Fruit fly (Drosophila melanogaster) whole organism, embryonic: ENCODE results near the gene ppk7.

Experiments
- Ada2b ChIP-seq: fragments of 200-800 bp; sonication (Bioruptor generic); IDR thresholded peaks from 2 replicates; pipeline ENCODE4 v1.3.6; 2022; ENCODE audit warnings: missing biosample characterization, missing genetic modification characterization
- B-H1 ChIP-seq: fragments of 200-800 bp; sonication (Bioruptor generic); IDR thresholded peaks from 3 replicates; pipeline ENCODE4 v1.3.6; 2022; ENCODE audit warnings: missing biosample characterization, missing genetic modification characterization
- CG10209 ChIP-seq: fragments of 200-800 bp; sonication (Bioruptor generic); optimal IDR thresholded peaks from 3 replicates; lab custom pipeline; 2017; ENCODE audit warnings: missing biosample characterization, mild to moderate bottlenecking, missing genetic modification characterization, missing genetic modification reagents
- CG1024 ChIP-seq: fragments of 200-800 bp; sonication (Bioruptor generic); IDR thresholded peaks from 2 replicates; pipeline ENCODE4 v1.3.6; 2022; ENCODE audit warnings: missing biosample characterization, missing genetic modification characterization
- CG11085 ChIP-seq: fragments of 200-800 bp; sonication (Bioruptor generic); IDR thresholded peaks from 2 replicates; pipeline ENCODE4 v1.3.6; 2022; ENCODE audit warnings: missing biosample characterization, missing genetic modification characterization
- CG11093 ChIP-seq: fragments of 200-800 bp; sonication (Bioruptor generic); IDR thresholded peaks from 3 replicates; pipeline ENCODE4 v1.3.6; 2022; ENCODE audit warnings: missing biosample characterization, missing genetic modification characterization
- CG11398 ChIP-seq: fragments of 200-800 bp; sonication (Bioruptor generic); optimal IDR thresholded peaks from 2 replicates; lab custom pipeline; 2016; ENCODE audit warnings: missing biosample characterization, missing genetic modification characterization
- CG14965 ChIP-seq: fragments of 200-800 bp; sonication (Bioruptor generic); optimal IDR thresholded peaks from 2 replicates; lab custom pipeline; 2016; ENCODE audit warnings: missing biosample characterization, missing genetic modification characterization, borderline replicate concordance
- CG31365 ChIP-seq: fragments of 200-800 bp; sonication (Bioruptor generic); optimal IDR thresholded peaks from 2 replicates; lab custom pipeline; 2018; ENCODE audit warnings: missing biosample characterization, mild to moderate bottlenecking, missing genetic modification characterization
- CG3281 ChIP-seq: fragments of 200-800 bp; sonication (Bioruptor generic); optimal IDR thresholded peaks from 3 replicates; lab custom pipeline; 2017; ENCODE audit warnings: missing biosample characterization, mild to moderate bottlenecking, missing genetic modification characterization
- CG3847 ChIP-seq: fragments of 200-800 bp; sonication (Bioruptor generic); IDR thresholded peaks from 2 replicates; pipeline ENCODE4 v1.3.6; 2022; ENCODE audit warnings: missing biosample characterization, missing genetic modification characterization
- CG4328 ChIP-seq: fragments of 200-800 bp; sonication (Bioruptor generic); optimal IDR thresholded peaks from 3 replicates; lab custom pipeline; 2017; ENCODE audit warnings: missing biosample characterization, missing genetic modification reagents, missing genetic modification characterization
- CG43689 ChIP-seq: fragments of 200-800 bp; sonication (Bioruptor generic); IDR thresholded peaks from 2 replicates; pipeline ENCODE4 v1.3.6; 2022; ENCODE audit warnings: missing biosample characterization, missing genetic modification characterization
- CG6175 ChIP-seq: fragments of 200-800 bp; sonication (Bioruptor generic); IDR thresholded peaks from 3 replicates; pipeline ENCODE4 v1.3.6; 2022; ENCODE audit warnings: missing biosample characterization, missing genetic modification characterization
- CG6689 ChIP-seq: fragments of 200-800 bp; sonication (Bioruptor generic); IDR thresholded peaks from 2 replicates; pipeline ENCODE4 v1.3.6; 2022; ENCODE audit warnings: missing biosample characterization, missing genetic modification characterization
- CG8089 ChIP-seq: fragments of 200-800 bp; sonication (Bioruptor generic); optimal IDR thresholded peaks from 3 replicates; lab custom pipeline; 2016; ENCODE audit warnings: missing biosample characterization, missing genetic modification characterization
- Dad ChIP-seq: fragments of 200-800 bp; sonication (Bioruptor generic); optimal IDR thresholded peaks from 3 replicates; lab custom pipeline; 2016; ENCODE audit warnings: missing biosample characterization, missing genetic modification characterization
- Doc2 ChIP-seq: fragments of 200-800 bp; sonication (Bioruptor generic); IDR thresholded peaks from 2 replicates; pipeline ENCODE4 v1.3.6; 2022; ENCODE audit warnings: missing biosample characterization, missing genetic modification characterization
- E2f2 ChIP-seq: fragments of 200-800 bp; sonication (Bioruptor generic); IDR thresholded peaks from 2 replicates; pipeline ENCODE4 v1.3.6; 2022; ENCODE audit warnings: missing biosample characterization, missing genetic modification characterization
- Ets65A ChIP-seq: fragments of 200-800 bp; sonication (Bioruptor generic); peaks from one replicate; lab custom pipeline; 2016; ENCODE audit warnings: missing biosample characterization, missing genetic modification characterization
- GATAe ChIP-seq: fragments of 200-800 bp; sonication (Bioruptor generic); conservative IDR thresholded peaks from 2 replicates; pipeline ENCODE4 v1.3.6; 2022; ENCODE audit warnings: missing biosample characterization, missing genetic modification characterization
- Gsc ChIP-seq: fragments of 200-800 bp; sonication (Bioruptor generic); IDR thresholded peaks from 2 replicates; pipeline ENCODE4 v1.3.6; 2022; ENCODE audit warnings: missing biosample characterization, missing genetic modification characterization
- MESR4 ChIP-seq: fragments of 200-800 bp; sonication (Bioruptor generic); optimal IDR thresholded peaks from 2 replicates; lab custom pipeline; 2018; ENCODE audit warnings: missing biosample characterization, mild to moderate bottlenecking, missing genetic modification characterization, moderate library complexity
- Meics ChIP-seq: fragments of 200-800 bp; sonication (Bioruptor generic); optimal IDR thresholded peaks from 2 replicates; lab custom pipeline; 2017; ENCODE audit warnings: missing biosample characterization, mild to moderate bottlenecking, missing genetic modification characterization
- Nf-YC ChIP-seq: fragments of 200-800 bp; optimal IDR thresholded peaks from 3 replicates; lab custom pipeline; 2019; ENCODE audit warnings: missing biosample characterization, mild to moderate bottlenecking, missing genetic modification characterization, moderate library complexity
- Sin3A ChIP-seq: fragments of >200 bp; optimal IDR thresholded peaks from 2 replicates; lab custom pipeline; 2018
- Trl ChIP-seq, 3 experiments: fragments of >200 bp in 2 of 3; fragments of 200-800 bp in 1 of 3; sonication (Bioruptor generic) in 1 of 3; optimal IDR thresholded peaks; 2 replicates in 1 of 3; 3 replicates in 2 of 3; lab custom pipeline; 2016 to 2017; ENCODE audit warnings: missing biosample characterization in 1 of 3, missing genetic modification characterization in 1 of 3
- Vsx1 ChIP-seq: fragments of 200-800 bp; sonication (Bioruptor generic); optimal IDR thresholded peaks from 2 replicates; lab custom pipeline; 2017; ENCODE audit warnings: missing biosample characterization, mild to moderate bottlenecking, missing genetic modification characterization, missing genetic modification reagents
- Xrp1 ChIP-seq: fragments of 200-800 bp; sonication (Bioruptor generic); IDR thresholded peaks from 2 replicates; pipeline ENCODE4 v1.3.6; 2022; ENCODE audit warnings: missing biosample characterization, missing genetic modification characterization
- al ChIP-seq: fragments of 200-800 bp; sonication (Bioruptor generic); IDR thresholded peaks from 2 replicates; pipeline ENCODE4 v1.3.6; 2022; ENCODE audit warnings: missing biosample characterization, missing genetic modification characterization
- ato ChIP-seq: fragments of 200-800 bp; sonication (Bioruptor generic); IDR thresholded peaks from 2 replicates; pipeline ENCODE4 v1.3.6; 2022; ENCODE audit warnings: missing biosample characterization, missing genetic modification characterization; ENCODE audit not compliant: partially characterized antibody
- az2 ChIP-seq: fragments of 200-800 bp; sonication (Bioruptor generic); optimal IDR thresholded peaks from 3 replicates; lab custom pipeline; 2016; ENCODE audit warnings: missing biosample characterization, missing genetic modification characterization
- cato ChIP-seq: fragments of 200-800 bp; sonication (Bioruptor generic); optimal IDR thresholded peaks from 2 replicates; lab custom pipeline; 2016; ENCODE audit warnings: missing biosample characterization, missing genetic modification characterization, borderline replicate concordance
- exex ChIP-seq: fragments of 200-800 bp; sonication (Bioruptor generic); optimal IDR thresholded peaks from 4 replicates; lab custom pipeline; 2018; ENCODE audit warnings: missing biosample characterization, mild to moderate bottlenecking, missing genetic modification characterization, moderate library complexity
- fd3F ChIP-seq: fragments of 200-800 bp; sonication (Bioruptor generic); optimal IDR thresholded peaks from 2 replicates; lab custom pipeline; 2018; ENCODE audit warnings: missing biosample characterization, mild to moderate bottlenecking, missing genetic modification characterization, moderate library complexity
- gem ChIP-seq: fragments of 200-800 bp; sonication (Bioruptor generic); optimal IDR thresholded peaks from 2 replicates; lab custom pipeline; 2019; ENCODE audit warnings: missing biosample characterization, mild to moderate bottlenecking, missing genetic modification characterization, moderate library complexity
- gt ChIP-seq: fragments of 200-800 bp; sonication (Bioruptor generic); IDR thresholded peaks from 2 replicates; pipeline ENCODE4 v1.3.6; 2022; ENCODE audit warnings: missing biosample characterization, missing genetic modification characterization
- ham ChIP-seq: fragments of 200-800 bp; sonication (Bioruptor generic); IDR thresholded peaks from 2 replicates; pipeline ENCODE4 v1.3.6; 2022; ENCODE audit warnings: missing biosample characterization, missing genetic modification characterization
- ind ChIP-seq: fragments of 200-800 bp; sonication (Bioruptor generic); optimal IDR thresholded peaks from 3 replicates; lab custom pipeline; 2016; ENCODE audit warnings: missing biosample characterization, missing genetic modification characterization
- kah ChIP-seq: fragments of 200-800 bp; sonication (Bioruptor generic); optimal IDR thresholded peaks from 2 replicates; lab custom pipeline; 2018; ENCODE audit warnings: missing biosample characterization, mild to moderate bottlenecking, missing genetic modification characterization
- lab ChIP-seq: fragments of 200-800 bp; sonication (Bioruptor generic); optimal IDR thresholded peaks from 3 replicates; lab custom pipeline; 2017; ENCODE audit warnings: missing biosample characterization, missing genetic modification characterization, mild to moderate bottlenecking, moderate library complexity, missing genetic modification reagents
- lilli ChIP-seq: fragments of 200-800 bp; sonication (Bioruptor generic); optimal IDR thresholded peaks from 3 replicates; lab custom pipeline; 2016; ENCODE audit warnings: missing biosample characterization, missing genetic modification characterization
- rib ChIP-seq: fragments of 200-800 bp; sonication (Bioruptor generic); IDR thresholded peaks from 2 replicates; pipeline ENCODE4 v1.3.6; 2022; ENCODE audit warnings: missing biosample characterization, missing genetic modification characterization
- ro ChIP-seq: fragments of 200-800 bp; sonication (Bioruptor generic); IDR thresholded peaks from 2 replicates; pipeline ENCODE4 v1.3.6; 2022; ENCODE audit warnings: missing biosample characterization, missing genetic modification characterization
- slbo ChIP-seq: fragments of 200-800 bp; sonication (Bioruptor generic); IDR thresholded peaks from 2 replicates; pipeline ENCODE4 v1.3.6; 2022; ENCODE audit warnings: missing biosample characterization, missing genetic modification characterization
- sr ChIP-seq: fragments of 200-800 bp; sonication (Bioruptor generic); IDR thresholded peaks from 3 replicates; pipeline ENCODE4 v1.3.6; 2022; ENCODE audit warnings: missing biosample characterization, missing genetic modification characterization
- tap ChIP-seq: fragments of 200-800 bp; optimal IDR thresholded peaks from 3 replicates; lab custom pipeline; 2019; ENCODE audit warnings: missing biosample characterization, mild to moderate bottlenecking, missing genetic modification characterization, moderate library complexity
- vnd ChIP-seq: fragments of 200-800 bp; sonication (Bioruptor generic); IDR thresholded peaks from 3 replicates; pipeline ENCODE4 v1.3.6; 2022; ENCODE audit warnings: missing biosample characterization, missing genetic modification characterization; ENCODE audit not compliant: partially characterized antibody
- zen2 ChIP-seq: fragments of 200-800 bp; sonication (Bioruptor generic); IDR thresholded peaks from 3 replicates; pipeline ENCODE4 v1.3.6; 2022; ENCODE audit warnings: missing biosample characterization, missing genetic modification characterization; ENCODE audit not compliant: partially characterized antibody

Gene ppk7

dm6 chr2L:6339010-6339897 lies 14.9 kb downstream of the ppk7 start (continued):
- no peak for TF ChIP-seq vnd (GFP tag; lab: Robert Waterston, UW)
- TF ChIP-seq Vsx1 (GFP tag; lab: Kevin White, UChicago): no peak
- TF ChIP-seq CG31365 (tag; lab: Kevin White, UChicago): no peak
- TF ChIP-seq al (GFP tag; lab: Robert Waterston, UW): peak; percentile 18; the same call in 1 of the 2 replicates
- TF ChIP-seq ind (GFP tag; lab: Kevin White, UChicago): peak; percentile 40
- no peak for TF ChIP-seq CG11085 (GFP tag; lab: Robert Waterston, UW)
- TF ChIP-seq Trl (optimal IDR thresholded peaks at IDR 0.05; lab: Kevin White, UChicago): peak; percentile 55 to 66
- TF ChIP-seq Trl (GFP tag; optimal IDR thresholded peaks at IDR 0.05; lab: Kevin White, UChicago): peak; percentile 38
- no peak for TF ChIP-seq CG6175
- TF ChIP-seq Meics (GFP tag; lab: Kevin White, UChicago): peak; percentile 47
- TF ChIP-seq lilli: peak; percentile 46
- peak; percentile 43; the same call in 1 of the 2 replicates for TF ChIP-seq CG6689 (GFP tag; lab: Robert Waterston, UW)
- no peak for TF ChIP-seq rib (GFP tag; lab: Robert Waterston, UW)
- TF ChIP-seq gem: peak; percentile 73
- peak; percentile 19; the same call in 1 of the 3 replicates for TF ChIP-seq B-H1 (GFP tag; lab: Robert Waterston, UW)
- TF ChIP-seq MESR4 (GFP tag; lab: Kevin White, UChicago): no peak
- TF ChIP-seq sr (GFP tag; lab: Robert Waterston, UW): no peak
- no peak for TF ChIP-seq fd3F
- TF ChIP-seq tap: peak; percentile 20
- TF ChIP-seq CG1024 (GFP tag; lab: Robert Waterston, UW): no peak
- no peak for TF ChIP-seq Doc2 (GFP tag; lab: Robert Waterston, UW)
- peak; percentile 42; the same call in 1 of the 2 replicates for TF ChIP-seq slbo (GFP tag; lab: Robert Waterston, UW)
- no peak for TF ChIP-seq CG8089
- no peak for TF ChIP-seq CG11398 (GFP tag; lab: Kevin White, UChicago)
- no peak; the same call in 1 of the 2 replicates for TF ChIP-seq CG43689 (GFP tag; lab: Robert Waterston, UW)
- TF ChIP-seq CG10209 (GFP tag; lab: Kevin White, UChicago): no peak
- no peak for TF ChIP-seq ato (GFP tag; lab: Robert Waterston, UW)
- TF ChIP-seq lab (GFP tag; lab: Kevin White, UChicago): peak; percentile 49
- TF ChIP-seq Gsc: no peak
- no peak for TF ChIP-seq CG4328 (GFP tag; lab: Kevin White, UChicago)
- TF ChIP-seq CG3281: peak; percentile 59
- TF ChIP-seq exex: no peak
- no peak for TF ChIP-seq cato (GFP tag; lab: Kevin White, UChicago)
- TF ChIP-seq gt (GFP tag; lab: Robert Waterston, UW): no peak
- peak; percentile 25; the same call in 1 of the 2 replicates for TF ChIP-seq Ada2b (GFP tag; lab: Robert Waterston, UW)
- peak; percentile 47; the same call in 1 of the 2 replicates for TF ChIP-seq Xrp1
- no peak for TF ChIP-seq zen2 (GFP tag; lab: Robert Waterston, UW)
- TF ChIP-seq CG11093 (GFP tag; lab: Robert Waterston, UW): no peak
- TF ChIP-seq Nf-YC (tag; lab: Kevin White, UChicago): peak; percentile 2
- TF ChIP-seq az2: peak; percentile 33
- peak; percentile 98 for TF ChIP-seq kah (GFP tag; lab: Kevin White, UChicago)
- peak; percentile 91 for TF ChIP-seq Ets65A (GFP tag; lab: Kevin White, UChicago)
- peak; percentile 33; the same call in 1 of the 2 replicates for TF ChIP-seq CG3847
- TF ChIP-seq Dad: peak; percentile 41
- no peak for TF ChIP-seq ro (GFP tag; lab: Robert Waterston, UW)
- TF ChIP-seq E2f2 (GFP tag; lab: Robert Waterston, UW): no peak
- no peak for TF ChIP-seq CG14965
- TF ChIP-seq GATAe (GFP tag; lab: Robert Waterston, UW): no peak
- TF ChIP-seq Sin3A (lab: Kevin White, UChicago): no peak
- no peak for TF ChIP-seq ham (GFP tag; lab: Robert Waterston, UW)
